Fruit fly (Drosophila melanogaster) whole organism, embryonic: Measurements from ENCODE around the gene CG15047.

Source experiments
- CG10274 ChIP-seq: fragments of 200-800 bp; sonication (Bioruptor generic); optimal IDR thresholded peaks from 3 replicates; lab custom pipeline; 2017; ENCODE audit warnings: missing biosample characterization, mild to moderate bottlenecking, missing genetic modification characterization
- CG11456 ChIP-seq: fragments of 200-800 bp; sonication (Bioruptor generic); IDR thresholded peaks from 3 replicates; pipeline ENCODE4 v1.3.6; 2022; ENCODE audit warnings: missing biosample characterization, missing genetic modification characterization
- CG11504 ChIP-seq: fragments of 200-800 bp; sonication (Bioruptor generic); optimal IDR thresholded peaks from 3 replicates; lab custom pipeline; 2019; ENCODE audit warnings: missing biosample characterization, mild to moderate bottlenecking, missing genetic modification characterization, moderate library complexity
- CG13123 ChIP-seq: fragments of 200-800 bp; sonication (Bioruptor generic); optimal IDR thresholded peaks from 2 replicates; lab custom pipeline; 2016; ENCODE audit warnings: missing biosample characterization, missing genetic modification characterization
- CG17186 ChIP-seq: fragments of 200-800 bp; sonication (Bioruptor generic); optimal IDR thresholded peaks from 3 replicates; lab custom pipeline; 2017; ENCODE audit warnings: missing biosample characterization, missing genetic modification reagents, missing genetic modification characterization
- CG17385 ChIP-seq: fragments of 200-800 bp; sonication (Bioruptor generic); optimal IDR thresholded peaks from 3 replicates; lab custom pipeline; 2018; ENCODE audit warnings: missing biosample characterization, mild to moderate bottlenecking, missing genetic modification characterization
- CG17829 ChIP-seq: fragments of 200-800 bp; optimal IDR thresholded peaks from 2 replicates; lab custom pipeline; 2019; ENCODE audit warnings: missing biosample characterization, mild to moderate bottlenecking, missing genetic modification characterization, moderate library complexity
- CG18476 ChIP-seq: fragments of 200-800 bp; sonication (Bioruptor generic); optimal IDR thresholded peaks from 2 replicates; lab custom pipeline; 2016; ENCODE audit warnings: missing biosample characterization, mild to moderate bottlenecking, missing genetic modification characterization
- CG2116 ChIP-seq: fragments of 200-800 bp; sonication (Bioruptor generic); optimal IDR thresholded peaks from 3 replicates; lab custom pipeline; 2018; ENCODE audit warnings: missing biosample characterization, mild to moderate bottlenecking, missing genetic modification characterization
- CG2199 ChIP-seq: fragments of 200-800 bp; sonication (Bioruptor generic); IDR thresholded peaks from 3 replicates; pipeline ENCODE4 v1.3.6; 2022; ENCODE audit warnings: missing biosample characterization, missing genetic modification characterization
- CG3065 ChIP-seq: fragments of 200-800 bp; sonication (Bioruptor generic); optimal IDR thresholded peaks from 2 replicates; lab custom pipeline; 2016; ENCODE audit warnings: missing biosample characterization, missing genetic modification characterization
- CG31224 ChIP-seq: fragments of 200-800 bp; sonication (Bioruptor generic); IDR thresholded peaks from 2 replicates; pipeline ENCODE4 v1.3.6; 2022; ENCODE audit warnings: missing biosample characterization, missing genetic modification characterization
- CG6175 ChIP-seq: fragments of 200-800 bp; sonication (Bioruptor generic); IDR thresholded peaks from 3 replicates; pipeline ENCODE4 v1.3.6; 2022; ENCODE audit warnings: missing biosample characterization, missing genetic modification characterization
- CG7839 ChIP-seq: fragments of 200-800 bp; sonication (Bioruptor generic); optimal IDR thresholded peaks from 3 replicates; lab custom pipeline; 2018; ENCODE audit warnings: missing biosample characterization, mild to moderate bottlenecking, missing genetic modification characterization, moderate library complexity
- CG7928 ChIP-seq: fragments of 200-800 bp; sonication (Bioruptor generic); optimal IDR thresholded peaks from 2 replicates; lab custom pipeline; 2017; ENCODE audit warnings: missing biosample characterization, mild to moderate bottlenecking, missing genetic modification characterization
- CG7987 ChIP-seq: fragments of 200-800 bp; sonication (Bioruptor generic); optimal IDR thresholded peaks from 2 replicates; lab custom pipeline; 2018; ENCODE audit warnings: missing biosample characterization, mild to moderate bottlenecking, missing genetic modification characterization, moderate library complexity
- CG8290 ChIP-seq, 3 experiments: fragments of 200-800 bp; sonication (Bioruptor generic); optimal IDR thresholded peaks; 2 replicates each; lab custom pipeline; 2016 to 2019; ENCODE audit warnings: missing biosample characterization in 3 of 3, missing genetic modification characterization in 3 of 3, mild to moderate bottlenecking in 2 of 3, moderate library complexity in 1 of 3
- CG8765 ChIP-seq: fragments of 200-800 bp; sonication (Bioruptor generic); IDR thresholded peaks from 2 replicates; pipeline ENCODE4 v1.3.6; 2022; ENCODE audit warnings: missing biosample characterization, missing genetic modification characterization
- CG8924 ChIP-seq: fragments of 200-800 bp; optimal IDR thresholded peaks from 3 replicates; lab custom pipeline; 2019; ENCODE audit warnings: missing biosample characterization, mild to moderate bottlenecking, missing genetic modification characterization, moderate library complexity
- CG8944 ChIP-seq: fragments of 200-800 bp; sonication (Bioruptor generic); optimal IDR thresholded peaks from 3 replicates; lab custom pipeline; 2016; ENCODE audit warnings: missing biosample characterization, missing genetic modification characterization
- Chrac-16 ChIP-seq: fragments of 200-800 bp; sonication (Bioruptor generic); optimal IDR thresholded peaks from 3 replicates; lab custom pipeline; 2016; ENCODE audit warnings: missing biosample characterization, missing genetic modification characterization
- CoRest ChIP-seq: fragments of 200-800 bp; sonication (Bioruptor generic); optimal IDR thresholded peaks from 3 replicates; lab custom pipeline; 2018; ENCODE audit warnings: missing biosample characterization, mild to moderate bottlenecking, missing genetic modification characterization, moderate library complexity
- Drgx ChIP-seq: fragments of 200-800 bp; sonication (Bioruptor generic); IDR thresholded peaks from 2 replicates; pipeline ENCODE4 v1.3.6; 2022; ENCODE audit warnings: missing biosample characterization, missing genetic modification characterization
- Ets97D ChIP-seq: fragments of 200-800 bp; sonication (Bioruptor generic); optimal IDR thresholded peaks from 3 replicates; lab custom pipeline; 2016; ENCODE audit warnings: missing biosample characterization, missing genetic modification characterization
- Hr51 ChIP-seq, 2 experiments: fragments of 200-800 bp; sonication (Bioruptor generic); optimal IDR thresholded peaks; 2 replicates in 1 of 2; 3 replicates in 1 of 2; lab custom pipeline; 2016 to 2018; ENCODE audit warnings: missing biosample characterization in 2 of 2, missing genetic modification characterization in 2 of 2, mild to moderate bottlenecking in 1 of 2, moderate library complexity in 1 of 2
- Trl ChIP-seq, 3 experiments: fragments of >200 bp in 2 of 3; fragments of 200-800 bp in 1 of 3; sonication (Bioruptor generic) in 1 of 3; optimal IDR thresholded peaks; 2 replicates in 1 of 3; 3 replicates in 2 of 3; lab custom pipeline; 2016 to 2017; ENCODE audit warnings: missing biosample characterization in 1 of 3, missing genetic modification characterization in 1 of 3
- ase ChIP-seq: fragments of 200-800 bp; sonication (Bioruptor generic); IDR thresholded peaks from 3 replicates; pipeline ENCODE4 v1.3.6; 2022; ENCODE audit warnings: missing biosample characterization, missing genetic modification characterization
- chm ChIP-seq: fragments of 200-800 bp; sonication (Bioruptor generic); IDR thresholded peaks from 2 replicates; pipeline ENCODE4 v1.3.6; 2022; ENCODE audit warnings: missing biosample characterization, missing genetic modification characterization
- ci ChIP-seq: fragments of 200-800 bp; sonication (Bioruptor generic); IDR thresholded peaks from 3 replicates; pipeline ENCODE4 v1.3.6; 2022; ENCODE audit warnings: missing biosample characterization, missing genetic modification characterization
- dm ChIP-seq: fragments of 200-800 bp; sonication (Bioruptor generic); optimal IDR thresholded peaks from 3 replicates; lab custom pipeline; 2016; ENCODE audit warnings: missing biosample characterization, missing genetic modification characterization
- dmrt11E ChIP-seq: fragments of 200-800 bp; sonication (Bioruptor generic); optimal IDR thresholded peaks from 3 replicates; lab custom pipeline; 2018; ENCODE audit warnings: missing biosample characterization, mild to moderate bottlenecking, missing genetic modification characterization, moderate library complexity
- dpn ChIP-seq, 2 experiments: fragments of 200-800 bp; sonication (Bioruptor generic); optimal IDR thresholded peaks; 3 replicates each; lab custom pipeline; 2016; ENCODE audit warnings: missing biosample characterization in 2 of 2, missing genetic modification characterization in 2 of 2
- ewg ChIP-seq: fragments of 200-800 bp; sonication (Bioruptor generic); optimal IDR thresholded peaks from 3 replicates; lab custom pipeline; 2017; ENCODE audit warnings: mild to moderate bottlenecking, missing biosample characterization, missing genetic modification reagents, missing genetic modification characterization
- gro ChIP-seq: fragments of 200-800 bp; sonication (Bioruptor generic); optimal IDR thresholded peaks from 2 replicates; lab custom pipeline; 2016; ENCODE audit warnings: missing biosample characterization, missing genetic modification characterization
- mirr ChIP-seq: fragments of 200-800 bp; sonication (Bioruptor generic); optimal IDR thresholded peaks from 3 replicates; lab custom pipeline; 2018; ENCODE audit warnings: missing biosample characterization, mild to moderate bottlenecking, missing genetic modification characterization
- nmo ChIP-seq: fragments of 200-800 bp; sonication (Bioruptor generic); optimal IDR thresholded peaks from 2 replicates; lab custom pipeline; 2018; ENCODE audit warnings: missing biosample characterization, mild to moderate bottlenecking, missing genetic modification characterization, moderate library complexity
- oc ChIP-seq: fragments of 200-800 bp; sonication (Bioruptor generic); optimal IDR thresholded peaks from 2 replicates; lab custom pipeline; 2018; ENCODE audit warnings: missing biosample characterization, mild to moderate bottlenecking, missing genetic modification characterization, moderate library complexity
- pb ChIP-seq: fragments of 200-800 bp; sonication (Bioruptor generic); optimal IDR thresholded peaks from 3 replicates; lab custom pipeline; 2016; ENCODE audit warnings: missing biosample characterization, missing genetic modification characterization
- prd ChIP-seq, 3 experiments: fragments of >200 bp in 2 of 3; fragments of 200-800 bp in 1 of 3; sonication (Bioruptor generic) in 1 of 3; optimal IDR thresholded peaks in 2 of 3; IDR thresholded peaks in 1 of 3; 2 replicates in 2 of 3; 3 replicates in 1 of 3; pipeline versions ENCODE4 v1.3.6 to Lab custom; 2017 to 2022; ENCODE audit warnings: missing biosample characterization in 1 of 3, missing genetic modification characterization in 1 of 3
- pum ChIP-seq: fragments of 200-800 bp; sonication (Bioruptor generic); optimal IDR thresholded peaks from 2 replicates; lab custom pipeline; 2016; ENCODE audit warnings: missing biosample characterization, missing genetic modification characterization
- pzg ChIP-seq: fragments of 200-800 bp; sonication (Bioruptor generic); optimal IDR thresholded peaks from 3 replicates; lab custom pipeline; 2018; ENCODE audit warnings: missing biosample characterization, mild to moderate bottlenecking, missing genetic modification characterization, moderate library complexity
- ranshi ChIP-seq: fragments of 200-800 bp; sonication (Bioruptor generic); IDR thresholded peaks from 2 replicates; pipeline ENCODE4 v1.3.6; 2022; ENCODE audit warnings: missing biosample characterization, missing genetic modification characterization
- slbo ChIP-seq: fragments of 200-800 bp; sonication (Bioruptor generic); IDR thresholded peaks from 2 replicates; pipeline ENCODE4 v1.3.6; 2022; ENCODE audit warnings: missing biosample characterization, missing genetic modification characterization
- sqz ChIP-seq: fragments of 200-800 bp; sonication (Bioruptor generic); optimal IDR thresholded peaks from 3 replicates; lab custom pipeline; 2018; ENCODE audit warnings: missing biosample characterization, mild to moderate bottlenecking, missing genetic modification characterization
- tio ChIP-seq: fragments of 200-800 bp; sonication (Bioruptor generic); optimal IDR thresholded peaks from 2 replicates; lab custom pipeline; 2017; ENCODE audit warnings: missing biosample characterization, missing genetic modification characterization, inconsistent platforms
- unpg ChIP-seq: fragments of 200-800 bp; sonication (Bioruptor generic); optimal IDR thresholded peaks from 3 replicates; lab custom pipeline; 2018; ENCODE audit warnings: missing biosample characterization, mild to moderate bottlenecking, missing genetic modification characterization, moderate library complexity
- vfl ChIP-seq: fragments of 200-800 bp; sonication (Bioruptor generic); optimal IDR thresholded peaks from 2 replicates; lab custom pipeline; 2016; ENCODE audit warnings: missing biosample characterization, missing genetic modification characterization
- wdn ChIP-seq: fragments of 200-800 bp; sonication (Bioruptor generic); IDR thresholded peaks from 2 replicates; pipeline ENCODE4 v1.3.6; 2022; ENCODE audit warnings: missing biosample characterization, missing genetic modification characterization
- zfh1 ChIP-seq: fragments of 200-800 bp; sonication (Bioruptor generic); IDR thresholded peaks from 3 replicates; pipeline ENCODE4 v1.3.6; 2022; ENCODE audit warnings: missing biosample characterization, missing genetic modification characterization

CG15047 gene

dm6 chrX:18517415-18517814, 11.1 kb upstream of the CG15047 start:
- peak; percentile 8 for TF ChIP-seq tio (GFP tag; lab: Kevin White, UChicago)
- peak; percentile 47 for TF ChIP-seq nmo (GFP tag; lab: Kevin White, UChicago)
- TF ChIP-seq pb (GFP tag; lab: Kevin White, UChicago), result peak; percentile 7
- TF ChIP-seq CG31224 (GFP tag; lab: Robert Waterston, UW), result no peak
- TF ChIP-seq Trl (optimal IDR thresholded peaks at IDR 0.05; lab: Kevin White, UChicago), result no peak
- TF ChIP-seq Trl (GFP tag; optimal IDR thresholded peaks at IDR 0.05; lab: Kevin White, UChicago), result peak; percentile 16
- TF ChIP-seq ranshi (GFP tag; lab: Robert Waterston, UW), result no peak
- no peak for TF ChIP-seq CG13123 (GFP tag; lab: Kevin White, UChicago)
- TF ChIP-seq Ets97D, result no peak
- peak; percentile 23 to 47 for TF ChIP-seq dpn (GFP tag; optimal IDR thresholded peaks at IDR 0.05; lab: Kevin White, UChicago)
- no peak for TF ChIP-seq oc
- TF ChIP-seq CG3065, result no peak
- TF ChIP-seq CG2199 (GFP tag; lab: Robert Waterston, UW), result peak; percentile 83; the same call in 2 of the 3 replicates
- no peak for TF ChIP-seq CG8924 (tag; lab: Kevin White, UChicago)
- TF ChIP-seq vfl (GFP tag; lab: Kevin White, UChicago), result no peak
- peak; percentile 72 for TF ChIP-seq zfh1 (GFP tag; lab: Robert Waterston, UW)
- TF ChIP-seq CG18476 (GFP tag; lab: Kevin White, UChicago), result no peak
- TF ChIP-seq CG10274, result no peak
- TF ChIP-seq slbo (GFP tag; lab: Robert Waterston, UW), result peak; percentile 39
- peak; percentile 29 for TF ChIP-seq CG17385
- TF ChIP-seq wdn (GFP tag; lab: Robert Waterston, UW), result no peak
- TF ChIP-seq ewg (GFP tag; lab: Kevin White, UChicago), result peak; percentile 32
- TF ChIP-seq pum, result peak; percentile 10
- 0 out of 3 replicates have a peak, but pooled peaks have one; percentile 12 for TF ChIP-seq CG6175 (GFP tag; lab: Robert Waterston, UW)
- peak; percentile 53 for TF ChIP-seq CoRest (tag; lab: Kevin White, UChicago)
- TF ChIP-seq CG8290 (GFP tag; optimal IDR thresholded peaks at IDR 0.05; lab: Kevin White, UChicago), result peak; percentile 53
- TF ChIP-seq CG8290 (tag; optimal IDR thresholded peaks at IDR 0.05; lab: Kevin White, UChicago), result peak; percentile 19 to 78
- peak; percentile 30; the same call in 1 of the 3 replicates for TF ChIP-seq ase
- peak; percentile 77 for TF ChIP-seq ci (GFP tag; lab: Robert Waterston, UW)
- peak; percentile 45 for TF ChIP-seq CG7839 (tag; lab: Kevin White, UChicago)
- TF ChIP-seq Drgx, result 0 out of 2 replicates have a peak, but pooled peaks have one; percentile 19
- TF ChIP-seq dmrt11E (tag; lab: Kevin White, UChicago), result peak; percentile 5
- TF ChIP-seq prd (optimal IDR thresholded peaks at IDR 0.05; lab: Kevin White, UChicago), result no peak
- peak; percentile 58; the same call in 2 of the 3 replicates for TF ChIP-seq prd (GFP tag; IDR thresholded peaks at IDR 0.05; lab: Robert Waterston, UW)
- TF ChIP-seq CG2116 (GFP tag; lab: Kevin White, UChicago), result peak; percentile 11
- TF ChIP-seq CG17829 (tag; lab: Kevin White, UChicago), result peak; percentile 40
- peak; percentile 81 for TF ChIP-seq sqz
- TF ChIP-seq CG7987 (GFP tag; lab: Kevin White, UChicago), result no peak
- TF ChIP-seq CG17186 (GFP tag; lab: Kevin White, UChicago), result no peak
- TF ChIP-seq CG8944 (GFP tag; lab: Kevin White, UChicago), result peak; percentile 4
- TF ChIP-seq chm (GFP tag; lab: Robert Waterston, UW), result peak; percentile 62; the same call in 1 of the 2 replicates
- TF ChIP-seq unpg (GFP tag; lab: Kevin White, UChicago), result peak; percentile 29
- TF ChIP-seq dm (GFP tag; lab: Kevin White, UChicago), result peak; percentile 19
- TF ChIP-seq pzg, result no peak
- TF ChIP-seq Hr51 (GFP tag; optimal IDR thresholded peaks at IDR 0.05; lab: Kevin White, UChicago), result peak in 1 of 2 experiments; percentile 53
- TF ChIP-seq CG11504, result peak; percentile 65
- TF ChIP-seq CG8765 (GFP tag; lab: Robert Waterston, UW), result no peak
- TF ChIP-seq mirr, result no peak
- peak; percentile 41 for TF ChIP-seq Chrac-16
- TF ChIP-seq CG11456 (GFP tag; lab: Robert Waterston, UW), result peak; percentile 62; the same call in 1 of the 3 replicates
- TF ChIP-seq gro (GFP tag; lab: Kevin White, UChicago), result no peak
- no peak for TF ChIP-seq CG7928
